Fruit fly (Drosophila melanogaster) whole organism: Measurements from ENCODE around the gene ND-15.

Experiments
- CG8478 ChIP-seq: fragments of >200 bp; optimal IDR thresholded peaks from 2 replicates; lab custom pipeline; 2018; ENCODE audit warnings: inconsistent platforms
- Dll ChIP-seq: fragments of >200 bp; optimal IDR thresholded peaks from 2 replicates; lab custom pipeline; 2017
- usp ChIP-seq: fragments of >200 bp; optimal IDR thresholded peaks from 2 replicates; lab custom pipeline; 2017; ENCODE audit warnings: missing biosample characterization, missing genetic modification characterization, mixed read lengths

DNA sequence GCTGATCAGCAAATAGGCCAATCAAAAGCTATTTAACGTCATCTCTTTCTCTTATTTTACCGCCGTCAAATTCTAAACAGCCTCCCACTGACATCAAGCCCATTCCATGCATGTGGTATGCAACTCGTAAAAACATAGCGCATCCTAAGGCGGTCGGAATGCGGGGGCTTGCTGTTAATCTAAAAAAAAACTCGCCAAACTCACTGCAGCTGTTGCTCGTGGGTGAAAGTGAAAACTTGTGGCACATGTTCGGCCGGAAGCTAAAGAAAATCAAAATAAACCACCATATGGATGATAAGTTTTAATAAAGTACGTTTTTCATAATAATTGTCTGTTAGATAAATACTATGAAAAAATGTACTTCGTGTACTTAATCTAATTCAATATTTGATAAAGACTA is 20.4 kb upstream of the ND-15 start:
- TF ChIP-seq usp (GFP tag; lab: Kevin White, UChicago) = no peak
- no peak for TF ChIP-seq CG8478
- TF ChIP-seq Dll = no peak
